Worm (Caenorhabditis elegans): ENCODE data around the gene Y40H7A.11.

ce11 chrIV:15234272-15234671 is 14.1 kb upstream of the Y40H7A.11 start:
- no peak for TF ChIP-seq ceh-82 (tag; optimal IDR thresholded peaks at IDR 0.05)
- TF ChIP-seq lin-39 (tag; optimal IDR thresholded peaks at IDR 0.05) = no peak
- no peak for TF ChIP-seq lsy-2 (tag; optimal IDR thresholded peaks at IDR 0.05)
- no peak for TF ChIP-seq ZK546.5 (tag; optimal IDR thresholded peaks at IDR 0.05)
